Worm (Caenorhabditis elegans) whole organism, late embryonic: ENCODE measurements around the gene glo-3.

Experiments
- K02D7.2 ChIP-seq: sonication (generic microtip); optimal IDR thresholded peaks from 2 replicates; lab custom pipeline; 2017; ENCODE audit warnings: mild to moderate bottlenecking, missing genetic modification characterization, missing compliant biosample characterization
- T23F11.4 ChIP-seq: fragments of 200-800 bp; sonication (Bioruptor generic); optimal IDR thresholded peaks from 2 replicates; lab custom pipeline; 2018; ENCODE audit warnings: mild to moderate bottlenecking, missing genetic modification characterization, missing compliant biosample characterization
- ceh-19 ChIP-seq: fragments of 200-800 bp; sonication (Bioruptor generic); optimal IDR thresholded peaks from 2 replicates; lab custom pipeline; 2018; ENCODE audit warnings: mild to moderate bottlenecking, missing genetic modification characterization, missing compliant biosample characterization
- ceh-2 ChIP-seq: sonication (generic microtip); optimal IDR thresholded peaks from 2 replicates; lab custom pipeline; 2016; ENCODE audit warnings: missing genotype, missing genetic modification characterization, missing compliant biosample characterization
- ceh-22 ChIP-seq: sonication (generic microtip); optimal IDR thresholded peaks from 2 replicates; lab custom pipeline; 2017; ENCODE audit warnings: missing biosample characterization, missing genetic modification characterization
- ceh-30 ChIP-seq: fragments of 150-350 bp; optimal IDR thresholded peaks from 2 replicates; lab custom pipeline; 2014; ENCODE audit warnings: missing biosample characterization, missing genetic modification characterization
- ceh-31 ChIP-seq: sonication (generic microtip); optimal IDR thresholded peaks from 2 replicates; lab custom pipeline; 2016; ENCODE audit warnings: missing genetic modification characterization, missing compliant biosample characterization
- ceh-34 ChIP-seq: sonication (generic microtip); optimal IDR thresholded peaks from 2 replicates; lab custom pipeline; 2016; ENCODE audit warnings: mild to moderate bottlenecking, missing genetic modification characterization, missing compliant biosample characterization
- ceh-45 ChIP-seq: fragments of 200-800 bp; sonication (Bioruptor generic); IDR thresholded peaks from 2 replicates; pipeline ENCODE4 v1.3.6; 2022; ENCODE audit warnings: missing genetic modification reagents, missing genetic modification characterization, missing compliant biosample characterization
- che-1 ChIP-seq: sonication (generic microtip); optimal IDR thresholded peaks from 2 replicates; lab custom pipeline; 2016; ENCODE audit warnings: mild to moderate bottlenecking, missing genetic modification characterization, missing compliant biosample characterization
- dmd-4 ChIP-seq: sonication (generic microtip); optimal IDR thresholded peaks from 2 replicates; lab custom pipeline; 2016; ENCODE audit warnings: borderline replicate concordance, missing genetic modification characterization, missing compliant biosample characterization
- elt-2 ChIP-seq: sonication (generic microtip); optimal IDR thresholded peaks from 2 replicates; lab custom pipeline; 2016; ENCODE audit warnings: missing genetic modification reagents, missing genetic modification characterization, missing compliant biosample characterization
- ets-4 ChIP-seq: sonication (generic microtip); optimal IDR thresholded peaks from 2 replicates; lab custom pipeline; 2016; ENCODE audit warnings: missing genetic modification characterization, missing compliant biosample characterization
- fkh-6 ChIP-seq: sonication (generic microtip); optimal IDR thresholded peaks from 2 replicates; lab custom pipeline; 2016; ENCODE audit warnings: missing genetic modification characterization, missing compliant biosample characterization
- hlh-13 ChIP-seq: fragments of 200-800 bp; sonication (Bioruptor generic); optimal IDR thresholded peaks from 2 replicates; lab custom pipeline; 2018; ENCODE audit warnings: mild to moderate bottlenecking, missing genetic modification characterization, missing compliant biosample characterization
- hlh-6 ChIP-seq: sonication (generic microtip); optimal IDR thresholded peaks from 2 replicates; lab custom pipeline; 2016; ENCODE audit warnings: missing genotype, missing genetic modification characterization, missing compliant biosample characterization
- lim-6 ChIP-seq: sonication (generic microtip); optimal IDR thresholded peaks from 2 replicates; lab custom pipeline; 2016; ENCODE audit warnings: missing genetic modification characterization, missing compliant biosample characterization
- madf-2 ChIP-seq: sonication (generic microtip); optimal IDR thresholded peaks from 2 replicates; lab custom pipeline; 2017; ENCODE audit warnings: missing genetic modification characterization, missing compliant biosample characterization
- mec-3 ChIP-seq: sonication (generic microtip); optimal IDR thresholded peaks from 2 replicates; lab custom pipeline; 2016; ENCODE audit warnings: borderline replicate concordance, missing genetic modification characterization, missing compliant biosample characterization
- nfya-1 ChIP-seq: sonication (generic microtip); optimal IDR thresholded peaks from 2 replicates; lab custom pipeline; 2017; ENCODE audit warnings: missing genetic modification characterization, mild to moderate bottlenecking, missing compliant biosample characterization, antibody characterized with exemption, moderate library complexity
- nhr-11 ChIP-seq: fragments of 150-350 bp; optimal IDR thresholded peaks from 2 replicates; lab custom pipeline; 2014; ENCODE audit warnings: missing biosample characterization, missing genetic modification characterization
- npax-4 ChIP-seq: sonication (generic microtip); optimal IDR thresholded peaks from 2 replicates; lab custom pipeline; 2016; ENCODE audit warnings: missing genetic modification characterization, missing compliant biosample characterization
- odd-2 ChIP-seq: sonication (generic microtip); optimal IDR thresholded peaks from 2 replicates; lab custom pipeline; 2017; ENCODE audit warnings: antibody characterized with exemption, mild to moderate bottlenecking, missing genetic modification characterization, missing compliant biosample characterization
- pag-3 ChIP-seq: sonication (generic microtip); optimal IDR thresholded peaks from 2 replicates; lab custom pipeline; 2016; ENCODE audit warnings: missing compliant biosample characterization, missing genetic modification characterization, borderline replicate concordance
- pat-9 ChIP-seq: fragments of 200-800 bp; sonication (Bioruptor generic); optimal IDR thresholded peaks from 2 replicates; lab custom pipeline; 2018; ENCODE audit warnings: mild to moderate bottlenecking, missing genetic modification characterization, moderate library complexity, missing compliant biosample characterization
- pax-1 ChIP-seq: fragments of 150-350 bp; optimal IDR thresholded peaks from 2 replicates; lab custom pipeline; 2014; ENCODE audit warnings: missing biosample characterization, missing genetic modification characterization
- pha-2 ChIP-seq: sonication (generic microtip); optimal IDR thresholded peaks from 2 replicates; lab custom pipeline; 2017; ENCODE audit warnings: mild to moderate bottlenecking, missing genetic modification characterization, missing compliant biosample characterization
- pha-4 ChIP-seq: fragments of 150-350 bp; optimal IDR thresholded peaks from 2 replicates; lab custom pipeline; 2018; ENCODE audit warnings: missing biosample characterization, missing genetic modification reagents, missing genetic modification characterization
- rnt-1 ChIP-seq: sonication (generic microtip); optimal IDR thresholded peaks from 2 replicates; lab custom pipeline; 2016; ENCODE audit warnings: missing genetic modification characterization, missing compliant biosample characterization
- sdc-2 ChIP-seq: sonication (generic microtip); optimal IDR thresholded peaks from 2 replicates; lab custom pipeline; 2016; ENCODE audit warnings: missing genotype, missing genetic modification characterization, missing compliant biosample characterization
- sox-2 ChIP-seq: fragments of 200-800 bp; sonication (Bioruptor generic); IDR thresholded peaks from 2 replicates; pipeline ENCODE4 v1.3.6; 2022; ENCODE audit warnings: missing genetic modification reagents, missing genetic modification characterization, missing compliant biosample characterization
- syd-9 ChIP-seq: sonication (generic microtip); optimal IDR thresholded peaks from 2 replicates; lab custom pipeline; 2016; ENCODE audit warnings: mild to moderate bottlenecking, missing genetic modification characterization, moderate library complexity, missing compliant biosample characterization
- tbx-2 ChIP-seq: sonication (generic microtip); optimal IDR thresholded peaks from 2 replicates; lab custom pipeline; 2016; ENCODE audit warnings: missing genetic modification characterization, missing compliant biosample characterization
- unc-3 ChIP-seq, 2 experiments: fragments of 200-800 bp in 1 of 2; sonication (Bioruptor generic) in 1 of 2; sonication (generic microtip) in 1 of 2; conservative IDR thresholded peaks in 1 of 2; optimal IDR thresholded peaks in 1 of 2; 2 replicates each; pipeline versions ENCODE4 v1.3.6 to Lab custom; 2016 to 2022; ENCODE audit warnings: missing compliant biosample characterization in 2 of 2, missing genetic modification characterization in 2 of 2, missing genetic modification reagents in 1 of 2
- unc-42 ChIP-seq: sonication (generic microtip); optimal IDR thresholded peaks from 2 replicates; lab custom pipeline; 2016; ENCODE audit warnings: missing genotype, missing genetic modification characterization, missing compliant biosample characterization
- unc-86 ChIP-seq: sonication (generic microtip); optimal IDR thresholded peaks from 2 replicates; lab custom pipeline; 2016; ENCODE audit warnings: missing genetic modification characterization, missing compliant biosample characterization
- zip-5 ChIP-seq: sonication (generic microtip); optimal IDR thresholded peaks from 2 replicates; lab custom pipeline; 2016; ENCODE audit warnings: missing genetic modification characterization, missing compliant biosample characterization

Gene glo-3

ce11 chrX:10491875-10492523, 41.5 kb upstream of the glo-3 start:
- TF ChIP-seq mec-3 (tag; lab: Kevin White, UChicago): no peak
- no peak for TF ChIP-seq dmd-4 (tag; lab: Kevin White, UChicago)
- TF ChIP-seq pat-9 (tag; lab: Kevin White, UChicago): no peak
- TF ChIP-seq nhr-11 (tag; lab: Kevin White, UChicago): no peak
- TF ChIP-seq lim-6 (tag; lab: Kevin White, UChicago): no peak
- no peak for TF ChIP-seq ceh-2 (tag; lab: Kevin White, UChicago)
- TF ChIP-seq unc-3 (GFP tag; conservative IDR thresholded peaks at IDR 0.05; lab: Robert Waterston, UW): no peak
- TF ChIP-seq unc-3 (tag; optimal IDR thresholded peaks at IDR 0.05; lab: Kevin White, UChicago): no peak
- TF ChIP-seq madf-2 (tag; lab: Kevin White, UChicago): no peak
- no peak for TF ChIP-seq elt-2 (tag; lab: Kevin White, UChicago)
- TF ChIP-seq ceh-19 (GFP tag; lab: Kevin White, UChicago): no peak
- no peak for TF ChIP-seq fkh-6 (tag; lab: Kevin White, UChicago)
- TF ChIP-seq pax-1 (tag; lab: Kevin White, UChicago): no peak
- no peak for TF ChIP-seq ceh-34
- TF ChIP-seq unc-86: no peak
- no peak for TF ChIP-seq rnt-1 (tag; lab: Kevin White, UChicago)
- TF ChIP-seq npax-4 (tag; lab: Kevin White, UChicago): no peak
- TF ChIP-seq T23F11.4: no peak
- no peak for TF ChIP-seq hlh-6

DNA sequence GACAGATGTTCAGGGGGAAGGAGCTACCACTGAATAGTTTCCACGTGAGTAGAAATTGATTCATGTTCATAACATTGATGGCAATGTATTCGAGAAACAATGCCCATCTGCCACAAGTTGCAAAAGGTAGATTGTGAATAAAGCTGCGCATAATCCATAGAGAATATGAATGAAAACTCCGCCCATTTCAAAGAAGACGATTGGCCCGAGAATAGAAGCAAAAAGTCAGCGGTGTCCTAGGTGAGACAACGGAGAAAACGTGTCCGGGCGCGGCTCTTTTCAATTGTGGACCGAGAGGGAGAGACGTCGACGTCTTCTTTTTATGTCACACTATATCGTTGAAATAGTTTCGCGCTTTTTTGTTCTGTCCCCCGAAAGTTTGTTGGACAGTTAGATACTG, 33.9 kb upstream of the glo-3 start, which contains the start of gene vab-3:
vab-3 (plus strand) TSS at position 301 of the 400 bp plus-strand sequence.
- TF ChIP-seq ceh-31 (peak; percentile 22), unc-3 (GFP tag; conservative IDR thresholded peaks at IDR 0.05; lab: Robert Waterston, UW) (no peak), unc-3 (tag; optimal IDR thresholded peaks at IDR 0.05; lab: Kevin White, UChicago) (no peak)

ce11 chrX:10503393-10503792, 30.1 kb upstream of the glo-3 start:
- TF ChIP-seq sdc-2 (tag; lab: Kevin White, UChicago) (no peak), che-1 (tag; lab: Kevin White, UChicago) (no peak), ceh-30 (tag; lab: Kevin White, UChicago) (no peak), hlh-13 (no peak), pax-1 (tag; lab: Kevin White, UChicago) (no peak), elt-2 (tag; lab: Kevin White, UChicago) (no peak)

ce11 chrX:10505193-10505592, 28.3 kb upstream of the glo-3 start:
- TF ChIP-seq rnt-1 (tag; lab: Kevin White, UChicago): no peak
- TF ChIP-seq K02D7.2 (tag; lab: Kevin White, UChicago): no peak
- TF ChIP-seq ceh-31: peak; percentile 37
- TF ChIP-seq mec-3 (tag; lab: Kevin White, UChicago): no peak
- TF ChIP-seq tbx-2 (tag; lab: Kevin White, UChicago): no peak
- no peak for TF ChIP-seq unc-42 (tag; lab: Kevin White, UChicago)
- no peak for TF ChIP-seq syd-9
- TF ChIP-seq ets-4 (tag; lab: Kevin White, UChicago): no peak
- no peak for TF ChIP-seq pha-2 (tag; lab: Kevin White, UChicago)
- no peak for TF ChIP-seq odd-2 (tag; lab: Kevin White, UChicago)
- no peak for TF ChIP-seq zip-5 (tag; lab: Kevin White, UChicago)
- peak; percentile 80 for TF ChIP-seq nfya-1 (tag; lab: Kevin White, UChicago)
- TF ChIP-seq T23F11.4: no peak
- no peak for TF ChIP-seq sox-2 (GFP tag; lab: Robert Waterston, UW)
- TF ChIP-seq, all 69 proteins: peak for 2

ce11 chrX:10507971-10508370, 25.5 kb upstream of the glo-3 start:
- TF ChIP-seq ceh-45 (GFP tag; lab: Robert Waterston, UW): no peak
- no peak for TF ChIP-seq pag-3 (tag; lab: Kevin White, UChicago)
- no peak for TF ChIP-seq pha-2 (tag; lab: Kevin White, UChicago)
- no peak for TF ChIP-seq ceh-22 (tag; lab: Kevin White, UChicago)
- no peak for TF ChIP-seq dmd-4 (tag; lab: Kevin White, UChicago)
- TF ChIP-seq ceh-19 (GFP tag; lab: Kevin White, UChicago): no peak
- no peak for TF ChIP-seq syd-9
- TF ChIP-seq npax-4 (tag; lab: Kevin White, UChicago): no peak
- TF ChIP-seq pha-4 (tag; lab: Kevin White, UChicago): no peak
- no peak for TF ChIP-seq unc-86
- no peak for TF ChIP-seq mec-3 (tag; lab: Kevin White, UChicago)
